Worm (Caenorhabditis elegans): ENCODE measurements around the gene Y61B8B.3.

DNA sequence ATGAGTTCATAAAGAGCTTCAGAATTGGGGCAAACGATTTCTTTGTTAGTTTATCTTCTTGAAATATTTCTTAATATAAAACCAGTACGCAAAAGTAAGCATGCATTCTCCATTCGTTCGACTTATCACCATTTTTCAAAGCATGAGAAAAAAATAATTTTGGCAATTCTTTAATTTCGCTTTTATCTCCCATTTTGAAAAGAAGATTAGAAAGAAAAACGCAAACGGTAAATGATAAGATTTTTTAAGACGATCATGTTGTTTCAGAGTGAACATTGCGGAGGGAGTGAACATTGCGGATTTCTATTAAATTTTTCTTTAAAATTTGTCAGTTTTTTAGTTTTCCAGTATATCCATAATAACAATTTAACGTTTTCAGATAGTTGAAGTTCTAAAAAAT lies 27.1 kb upstream of the Y61B8B.3 start:
- TF ChIP-seq F13C5.2 (tag; optimal IDR thresholded peaks at IDR 0.05): no peak
- no peak for TF ChIP-seq hnd-1 (tag; optimal IDR thresholded peaks at IDR 0.05)
- TF ChIP-seq ama-1 (optimal IDR thresholded peaks at IDR 0.05): no peak
- TF ChIP-seq ceh-13 (GFP tag; optimal IDR thresholded peaks at IDR 0.05): no peak
- TF ChIP-seq hmg-4 (GFP tag; optimal IDR thresholded peaks at IDR 0.05): no peak
- no peak for TF ChIP-seq pes-1 (GFP tag; IDR thresholded peaks at IDR 0.05)
- TF ChIP-seq ets-7 (tag; optimal IDR thresholded peaks at IDR 0.05): no peak
- TF ChIP-seq tbx-11 (GFP tag; IDR thresholded peaks at IDR 0.05): no peak
- no peak for TF ChIP-seq flt-1 (GFP tag; IDR thresholded peaks at IDR 0.05)
- TF ChIP-seq tra-4 (tag; optimal IDR thresholded peaks at IDR 0.05): no peak
- TF ChIP-seq scrt-1 (GFP tag; IDR thresholded peaks at IDR 0.05): no peak
- TF ChIP-seq tbx-37 (GFP tag; conservative IDR thresholded peaks at IDR 0.05): no peak
- no peak for TF ChIP-seq B0310.2 (tag; optimal IDR thresholded peaks at IDR 0.05)
- TF ChIP-seq hmbx-1 (tag; optimal IDR thresholded peaks at IDR 0.05): no peak

Data from whole organism, early embryonic.